Worm (Caenorhabditis elegans): ENCODE measurements around the gene F59A7.11.

F59A7.11 gene

ce11 chrV:1998358-1998757, 15.4 kb downstream of the F59A7.11 start:
- TF ChIP-seq lin-14 (GFP tag; optimal IDR thresholded peaks at IDR 0.05) (peak; percentile 49), lin-35 (GFP tag; optimal IDR thresholded peaks at IDR 0.05) (no peak), egl-27 (tag; optimal IDR thresholded peaks at IDR 0.05) (no peak), C04F5.9 (tag; optimal IDR thresholded peaks at IDR 0.05) (no peak), nhr-71 (tag; optimal IDR thresholded peaks at IDR 0.05) (peak; percentile 2), elt-2 (tag; optimal IDR thresholded peaks at IDR 0.05) (peak; percentile 45), efl-1 (optimal IDR thresholded peaks at IDR 0.05) (no peak), efl-1 (GFP tag; optimal IDR thresholded peaks at IDR 0.05 in 1 of 2) (no peak), hlh-17 (GFP tag; optimal IDR thresholded peaks at IDR 0.05; ENCODE audit: borderline replicate concordance) (no peak), hlh-4 (tag; optimal IDR thresholded peaks at IDR 0.05) (no peak), egl-13 (tag; optimal IDR thresholded peaks at IDR 0.05) (no peak), nhr-20 (tag; optimal IDR thresholded peaks at IDR 0.05) (peak; percentile 19), elt-3 (tag; optimal IDR thresholded peaks at IDR 0.05) (peak in 3 of 6 experiments; percentile 32 to 56 (median 37)), pag-3 (tag; optimal IDR thresholded peaks at IDR 0.05; ENCODE audit: borderline replicate concordance, insufficient read depth) (no peak), lin-15B (tag; optimal IDR thresholded peaks at IDR 0.05) (no peak)

- no peak for TF ChIP-seq mdl-1 (tag; optimal IDR thresholded peaks at IDR 0.05)
- no peak for TF ChIP-seq mep-1 (tag; optimal IDR thresholded peaks at IDR 0.05)
- TF ChIP-seq Y116A8C.19 (tag; optimal IDR thresholded peaks at IDR 0.05; ENCODE audit: borderline replicate concordance) = no peak
- no peak for TF ChIP-seq ceh-8 (GFP tag; optimal IDR thresholded peaks at IDR 0.05)
- TF ChIP-seq nhr-84 (tag; optimal IDR thresholded peaks at IDR 0.05) = no peak
- TF ChIP-seq ets-5 (GFP tag; IDR thresholded peaks at IDR 0.05) = no peak
- TF ChIP-seq lsy-2 (tag; optimal IDR thresholded peaks at IDR 0.05) = no peak
- TF ChIP-seq lin-35 (GFP tag; optimal IDR thresholded peaks at IDR 0.05) = no peak
- no peak for TF ChIP-seq fkh-4 (tag; optimal IDR thresholded peaks at IDR 0.05; ENCODE audit: borderline replicate concordance)
- no peak for TF ChIP-seq mef-2 (tag; optimal IDR thresholded peaks at IDR 0.05)
- TF ChIP-seq nhr-11 (tag; optimal IDR thresholded peaks at IDR 0.05) = no peak
- no peak for TF ChIP-seq grh-1 (GFP tag; IDR thresholded peaks at IDR 0.05)
- no peak for TF ChIP-seq nhr-76 (tag; optimal IDR thresholded peaks at IDR 0.05)
- TF ChIP-seq ceh-63 (GFP tag; optimal IDR thresholded peaks at IDR 0.05) = no peak
- no peak for TF ChIP-seq vab-15 (tag; optimal IDR thresholded peaks at IDR 0.05)
- TF ChIP-seq ztf-4 (tag; optimal IDR thresholded peaks at IDR 0.05) = no peak
These were observed 21.2 kb downstream of the F59A7.11 start, which contains the start of gene tnt-4 for ce11 chrV:1992515-1992968. tnt-4 (minus strand) TSS chrV:1992918.

ce11 chrV:1991381-1991780, 22.3 kb downstream of the F59A7.11 start:
- TF ChIP-seq nhr-19 (GFP tag; conservative IDR thresholded peaks at IDR 0.05) = no peak
- no peak for TF ChIP-seq unc-62 (GFP tag; optimal IDR thresholded peaks at IDR 0.05)
- TF ChIP-seq nhr-47 (tag; optimal IDR thresholded peaks at IDR 0.05) = no peak
- TF ChIP-seq mab-9 (GFP tag; IDR thresholded peaks at IDR 0.05) = no peak
- TF ChIP-seq hlh-4 (tag; optimal IDR thresholded peaks at IDR 0.05) = no peak
- no peak for TF ChIP-seq elt-3 (tag; optimal IDR thresholded peaks at IDR 0.05)
- no peak for TF ChIP-seq efl-1 (optimal IDR thresholded peaks at IDR 0.05)
- TF ChIP-seq efl-1 (GFP tag; optimal IDR thresholded peaks at IDR 0.05 in 1 of 2) = peak in 1 of 2 experiments; percentile 64
- no peak for TF ChIP-seq lin-39 (tag; optimal IDR thresholded peaks at IDR 0.05)

DNA sequence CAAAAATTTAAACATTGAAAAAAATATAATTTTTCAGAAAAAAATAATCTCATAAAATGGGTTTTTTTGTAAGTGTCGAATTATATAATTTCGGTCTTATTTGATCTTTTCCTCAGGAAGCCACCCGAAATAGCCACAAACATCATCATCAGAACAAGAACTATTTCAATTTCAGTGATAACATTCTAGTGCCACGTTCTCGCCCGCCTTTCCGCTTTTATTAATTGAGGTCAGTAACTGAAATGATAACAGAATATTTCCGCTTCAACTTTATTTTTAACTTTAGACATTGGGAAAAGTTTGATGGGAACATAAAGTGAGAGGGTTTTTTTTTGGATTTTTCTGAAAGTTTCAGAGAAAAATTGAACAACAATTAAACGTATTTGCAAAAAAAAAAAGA, 24.5 kb downstream of the F59A7.11 start:
- TF ChIP-seq Y116A8C.19 (tag; optimal IDR thresholded peaks at IDR 0.05; ENCODE audit: borderline replicate concordance) (no peak), elt-2 (tag; optimal IDR thresholded peaks at IDR 0.05) (peak; percentile 31), unc-98 (GFP tag; IDR thresholded peaks at IDR 0.05) (no peak)

Measured in whole organism, L1 larva.